Fruit fly (Drosophila melanogaster) whole organism, wandering third instar larva: ENCODE measurements around the gene CG34245.

Source experiments
- Dfd ChIP-seq: fragments of >200 bp; optimal IDR thresholded peaks from 2 replicates; lab custom pipeline; 2017; ENCODE audit warnings: missing biosample characterization, missing genetic modification characterization
- Dif ChIP-seq: fragments of 200-275, 200-300 bp; sonication (Bioruptor generic); optimal IDR thresholded peaks from 2 replicates; lab custom pipeline; 2018; ENCODE audit warnings: missing biosample characterization, missing genetic modification characterization; ENCODE audit not compliant: partially characterized antibody
- Hr83 ChIP-seq: fragments of 200-300 bp; sonication (Bioruptor generic); optimal IDR thresholded peaks from 2 replicates; lab custom pipeline; 2016; ENCODE audit warnings: missing biosample characterization, mild to moderate bottlenecking, missing genetic modification characterization, moderate library complexity; ENCODE audit not compliant: poor library complexity, severe bottlenecking
- Mio ChIP-seq: sonication (Bioruptor generic); optimal IDR thresholded peaks from 2 replicates; lab custom pipeline; 2016; ENCODE audit warnings: missing biosample characterization, missing genetic modification characterization
- Vsx2 ChIP-seq: fragments of 200-300, 225-300 bp; sonication (Bioruptor generic); optimal IDR thresholded peaks from 2 replicates; lab custom pipeline; 2018; ENCODE audit warnings: missing biosample characterization, missing genetic modification characterization; ENCODE audit not compliant: partially characterized antibody
- brk ChIP-seq: fragments of 200-800 bp; sonication (Bioruptor generic); optimal IDR thresholded peaks from 2 replicates; lab custom pipeline; 2016; ENCODE audit warnings: missing biosample characterization, mild to moderate bottlenecking, missing genetic modification characterization
- dmrt93B ChIP-seq: fragments of 200-800 bp; sonication (Bioruptor generic); optimal IDR thresholded peaks from 2 replicates; lab custom pipeline; 2018; ENCODE audit warnings: missing biosample characterization, mild to moderate bottlenecking, missing genetic modification characterization
- fru ChIP-seq: fragments of 200-800 bp; sonication (Bioruptor generic); optimal IDR thresholded peaks from 3 replicates; lab custom pipeline; 2016; ENCODE audit warnings: missing biosample characterization, mild to moderate bottlenecking, missing genetic modification characterization
- h ChIP-seq: fragments of 200-800 bp; sonication (Bioruptor generic); optimal IDR thresholded peaks from 3 replicates; lab custom pipeline; 2016; ENCODE audit warnings: missing biosample characterization, mild to moderate bottlenecking, missing genetic modification characterization
- jim ChIP-seq: fragments of 175-275, 200-325 bp; sonication (Bioruptor generic); optimal IDR thresholded peaks from 2 replicates; lab custom pipeline; 2016; ENCODE audit warnings: missing biosample characterization, mild to moderate bottlenecking, missing genetic modification characterization
- pan ChIP-seq: fragments of >200 bp; optimal IDR thresholded peaks from 2 replicates; lab custom pipeline; 2017
- sage ChIP-seq: fragments of 200-800 bp; sonication (Bioruptor generic); optimal IDR thresholded peaks from 2 replicates; lab custom pipeline; 2016; ENCODE audit warnings: missing biosample characterization, mild to moderate bottlenecking, missing genetic modification characterization
- tai ChIP-seq: sonication (Bioruptor generic); optimal IDR thresholded peaks from 2 replicates; lab custom pipeline; 2016; ENCODE audit warnings: missing biosample characterization, missing genetic modification characterization

Gene CG34245

dm6 chr3L:14847415-14847814 is 46.8 kb downstream of the CG34245 start:
- TF ChIP-seq Dfd (GFP tag; lab: Kevin White, UChicago) (no peak), Dif (GFP tag; lab: Kevin White, UChicago) (no peak), jim (GFP tag; lab: Kevin White, UChicago) (no peak), dmrt93B (GFP tag; lab: Kevin White, UChicago) (no peak), sage (GFP tag; lab: Kevin White, UChicago) (no peak), Vsx2 (GFP tag; lab: Kevin White, UChicago) (no peak), tai (GFP tag; lab: Kevin White, UChicago) (no peak), fru (GFP tag; lab: Kevin White, UChicago) (no peak), brk (GFP tag; lab: Kevin White, UChicago) (no peak), h (GFP tag; lab: Kevin White, UChicago) (no peak), Mio (GFP tag; lab: Kevin White, UChicago) (no peak), Hr83 (GFP tag; lab: Kevin White, UChicago) (no peak), pan (no peak)
- TF ChIP-seq, all 38 proteins: peak for 0
